Fruit fly (Drosophila melanogaster) whole organism, embryonic: ENCODE results near the gene kat-60L1.

Source experiments
- Asciz ChIP-seq: fragments of 200-800 bp; sonication (Bioruptor generic); optimal IDR thresholded peaks from 2 replicates; lab custom pipeline; 2017; ENCODE audit warnings: missing biosample characterization, mild to moderate bottlenecking, missing genetic modification characterization, missing genetic modification reagents
- Bgb ChIP-seq: fragments of 200-800 bp; sonication (Bioruptor generic); IDR thresholded peaks from 2 replicates; pipeline ENCODE4 v1.3.6; 2022; ENCODE audit warnings: missing biosample characterization, missing genetic modification characterization; ENCODE audit not compliant: partially characterized antibody
- CG10565 ChIP-seq: fragments of 200-800 bp; sonication (Bioruptor generic); optimal IDR thresholded peaks from 3 replicates; lab custom pipeline; 2016; ENCODE audit warnings: missing biosample characterization, mild to moderate bottlenecking, missing genetic modification characterization
- CG11695 ChIP-seq: fragments of 200-800 bp; sonication (Bioruptor generic); IDR thresholded peaks from 3 replicates; pipeline ENCODE4 v1.3.6; 2022; ENCODE audit warnings: missing biosample characterization, missing genetic modification characterization
- CG12104 ChIP-seq: fragments of 200-800 bp; sonication (Bioruptor generic); optimal IDR thresholded peaks from 3 replicates; lab custom pipeline; 2016; ENCODE audit warnings: missing biosample characterization, missing genetic modification characterization
- CG14441 ChIP-seq: fragments of 200-800 bp; sonication (Bioruptor generic); IDR thresholded peaks from 2 replicates; pipeline ENCODE4 v1.3.6; 2022; ENCODE audit warnings: missing biosample characterization, missing genetic modification characterization
- CG15479 ChIP-seq: fragments of 200-800 bp; sonication (Bioruptor generic); optimal IDR thresholded peaks from 3 replicates; lab custom pipeline; 2019; ENCODE audit warnings: missing biosample characterization, mild to moderate bottlenecking, missing genetic modification characterization, moderate library complexity
- CG16779 ChIP-seq: fragments of 200-800 bp; sonication (Bioruptor generic); IDR thresholded peaks from 2 replicates; pipeline ENCODE4 v1.3.6; 2022; ENCODE audit warnings: missing biosample characterization, missing genetic modification characterization
- CG17612 ChIP-seq: fragments of 200-800 bp; sonication (Bioruptor generic); IDR thresholded peaks from 2 replicates; pipeline ENCODE4 v1.3.6; 2022; ENCODE audit warnings: missing biosample characterization, missing genetic modification characterization
- CG17802 ChIP-seq: fragments of 200-800 bp; sonication (Bioruptor generic); optimal IDR thresholded peaks from 2 replicates; lab custom pipeline; 2018; ENCODE audit warnings: missing biosample characterization, mild to moderate bottlenecking, missing genetic modification characterization, moderate library complexity
- CG17829 ChIP-seq: fragments of 200-800 bp; optimal IDR thresholded peaks from 2 replicates; lab custom pipeline; 2019; ENCODE audit warnings: missing biosample characterization, mild to moderate bottlenecking, missing genetic modification characterization, moderate library complexity
- CG1832 ChIP-seq: fragments of 200-800 bp; sonication (Bioruptor generic); optimal IDR thresholded peaks from 2 replicates; lab custom pipeline; 2017; ENCODE audit warnings: missing biosample characterization, mild to moderate bottlenecking, missing genetic modification characterization, inconsistent platforms
- CG2116 ChIP-seq: fragments of 200-800 bp; sonication (Bioruptor generic); optimal IDR thresholded peaks from 3 replicates; lab custom pipeline; 2018; ENCODE audit warnings: missing biosample characterization, mild to moderate bottlenecking, missing genetic modification characterization
- CG34376 ChIP-seq: fragments of 200-800 bp; sonication (Bioruptor generic); optimal IDR thresholded peaks from 2 replicates; lab custom pipeline; 2018; ENCODE audit warnings: missing biosample characterization, mild to moderate bottlenecking, missing genetic modification characterization
- CG42726 ChIP-seq: fragments of 200-800 bp; sonication (Bioruptor generic); IDR thresholded peaks from 2 replicates; pipeline ENCODE4 v1.3.6; 2022; ENCODE audit warnings: missing biosample characterization, missing genetic modification characterization; ENCODE audit not compliant: partially characterized antibody
- CG4282 ChIP-seq: fragments of 200-800 bp; sonication (Bioruptor generic); optimal IDR thresholded peaks from 2 replicates; lab custom pipeline; 2016; ENCODE audit warnings: missing biosample characterization, missing genetic modification characterization
- CG5953 ChIP-seq: fragments of 200-800 bp; sonication (Bioruptor generic); IDR thresholded peaks from 2 replicates; pipeline ENCODE4 v1.3.6; 2022; ENCODE audit warnings: missing biosample characterization, missing genetic modification characterization
- CG6791 ChIP-seq: fragments of 200-800 bp; sonication (Bioruptor generic); IDR thresholded peaks from 3 replicates; pipeline ENCODE4 v1.3.6; 2022; ENCODE audit warnings: missing biosample characterization, missing genetic modification characterization; ENCODE audit not compliant: partially characterized antibody
- CG7556 ChIP-seq: fragments of 200-800 bp; sonication (Bioruptor generic); optimal IDR thresholded peaks from 2 replicates; lab custom pipeline; 2017; ENCODE audit warnings: missing biosample characterization, mild to moderate bottlenecking, missing genetic modification characterization
- CG8089 ChIP-seq: fragments of 200-800 bp; sonication (Bioruptor generic); optimal IDR thresholded peaks from 3 replicates; lab custom pipeline; 2016; ENCODE audit warnings: missing biosample characterization, missing genetic modification characterization
- Dad ChIP-seq: fragments of 200-800 bp; sonication (Bioruptor generic); optimal IDR thresholded peaks from 3 replicates; lab custom pipeline; 2016; ENCODE audit warnings: missing biosample characterization, missing genetic modification characterization
- Dbx ChIP-seq: fragments of 200-800 bp; sonication (Bioruptor generic); IDR thresholded peaks from 3 replicates; pipeline ENCODE4 v1.3.6; 2022; ENCODE audit warnings: missing biosample characterization, missing genetic modification characterization
- Hey ChIP-seq: fragments of 200-800 bp; sonication (Bioruptor generic); optimal IDR thresholded peaks from 3 replicates; lab custom pipeline; 2018; ENCODE audit warnings: missing biosample characterization, mild to moderate bottlenecking, missing genetic modification characterization
- Hr51 ChIP-seq, 2 experiments: fragments of 200-800 bp; sonication (Bioruptor generic); optimal IDR thresholded peaks; 2 replicates in 1 of 2; 3 replicates in 1 of 2; lab custom pipeline; 2016 to 2018; ENCODE audit warnings: missing biosample characterization in 2 of 2, missing genetic modification characterization in 2 of 2, mild to moderate bottlenecking in 1 of 2, moderate library complexity in 1 of 2
- Lpt ChIP-seq: fragments of >200 bp; optimal IDR thresholded peaks from 2 replicates; lab custom pipeline; 2018; ENCODE audit warnings: missing biosample characterization, missing genetic modification characterization
- Max ChIP-seq: fragments of 200-800 bp; sonication (Bioruptor generic); optimal IDR thresholded peaks from 2 replicates; lab custom pipeline; 2016; ENCODE audit warnings: missing biosample characterization, mild to moderate bottlenecking, missing genetic modification characterization
- Neu2 ChIP-seq: fragments of 200-800 bp; sonication (Bioruptor generic); optimal IDR thresholded peaks from 3 replicates; lab custom pipeline; 2016; ENCODE audit warnings: missing biosample characterization, missing genetic modification characterization, borderline replicate concordance
- Nf-YB ChIP-seq: fragments of 200-800 bp; sonication (Bioruptor generic); optimal IDR thresholded peaks from 3 replicates; lab custom pipeline; 2019; ENCODE audit warnings: missing biosample characterization, mild to moderate bottlenecking, missing genetic modification characterization, moderate library complexity
- Sox100B ChIP-seq: fragments of 200-800 bp; sonication (Bioruptor generic); optimal IDR thresholded peaks from 3 replicates; lab custom pipeline; 2018; ENCODE audit warnings: missing biosample characterization, mild to moderate bottlenecking, missing genetic modification characterization
- ab ChIP-seq: fragments of 200-800 bp; sonication (Bioruptor generic); optimal IDR thresholded peaks from 2 replicates; lab custom pipeline; 2016; ENCODE audit warnings: missing biosample characterization, missing genetic modification characterization
- ato ChIP-seq: fragments of 200-800 bp; sonication (Bioruptor generic); IDR thresholded peaks from 2 replicates; pipeline ENCODE4 v1.3.6; 2022; ENCODE audit warnings: missing biosample characterization, missing genetic modification characterization; ENCODE audit not compliant: partially characterized antibody
- bigmax ChIP-seq: fragments of 200-800 bp; sonication (Bioruptor generic); optimal IDR thresholded peaks from 2 replicates; lab custom pipeline; 2018; ENCODE audit warnings: missing biosample characterization, mild to moderate bottlenecking, missing genetic modification characterization
- ems ChIP-seq: fragments of 200-800 bp; sonication (Bioruptor generic); optimal IDR thresholded peaks from 3 replicates; lab custom pipeline; 2016; ENCODE audit warnings: missing biosample characterization, missing genetic modification characterization
- eyg ChIP-seq: fragments of 200-800 bp; sonication (Bioruptor generic); optimal IDR thresholded peaks from 3 replicates; lab custom pipeline; 2016; ENCODE audit warnings: missing biosample characterization, missing genetic modification characterization
- fd102C ChIP-seq: fragments of 200-800 bp; sonication (Bioruptor generic); optimal IDR thresholded peaks from 2 replicates; lab custom pipeline; 2018; ENCODE audit warnings: missing biosample characterization, mild to moderate bottlenecking, missing genetic modification characterization, moderate library complexity
- grau ChIP-seq: fragments of 200-800 bp; optimal IDR thresholded peaks from 3 replicates; lab custom pipeline; 2019; ENCODE audit warnings: missing biosample characterization, mild to moderate bottlenecking, missing genetic modification characterization, moderate library complexity
- gt ChIP-seq: fragments of 200-800 bp; sonication (Bioruptor generic); IDR thresholded peaks from 2 replicates; pipeline ENCODE4 v1.3.6; 2022; ENCODE audit warnings: missing biosample characterization, missing genetic modification characterization
- hkb ChIP-seq, 2 experiments: fragments of 200-800 bp in 1 of 2; fragments of >200 bp in 1 of 2; sonication (Bioruptor generic) in 1 of 2; IDR thresholded peaks in 1 of 2; optimal IDR thresholded peaks in 1 of 2; 2 replicates each; pipeline versions ENCODE4 v1.3.6 to Lab custom; 2017 to 2022; ENCODE audit warnings: missing biosample characterization in 1 of 2, missing genetic modification characterization in 1 of 2
- insv ChIP-seq, 2 experiments: fragments of 200-800 bp; sonication (Bioruptor generic); optimal IDR thresholded peaks; 3 replicates each; lab custom pipeline; 2016 to 2018; ENCODE audit warnings: missing biosample characterization in 2 of 2, missing genetic modification characterization in 2 of 2
- lov ChIP-seq, 2 experiments: fragments of 200-800 bp in 1 of 2; fragments of >200 bp in 1 of 2; sonication (Bioruptor generic) in 1 of 2; IDR thresholded peaks in 1 of 2; optimal IDR thresholded peaks in 1 of 2; 2 replicates in 1 of 2; 3 replicates in 1 of 2; pipeline versions ENCODE4 v1.3.6 to Lab custom; 2017 to 2022; ENCODE audit warnings: missing biosample characterization in 1 of 2, missing genetic modification characterization in 1 of 2
- pho ChIP-seq: fragments of 200-800 bp; sonication (Bioruptor generic); optimal IDR thresholded peaks from 2 replicates; lab custom pipeline; 2016; ENCODE audit warnings: missing biosample characterization, missing genetic modification characterization
- phol ChIP-seq: fragments of 200-800 bp; sonication (Bioruptor generic); optimal IDR thresholded peaks from 3 replicates; lab custom pipeline; 2018; ENCODE audit warnings: missing biosample characterization, mild to moderate bottlenecking, missing genetic modification characterization, moderate library complexity
- pzg ChIP-seq: fragments of 200-800 bp; sonication (Bioruptor generic); optimal IDR thresholded peaks from 3 replicates; lab custom pipeline; 2018; ENCODE audit warnings: missing biosample characterization, mild to moderate bottlenecking, missing genetic modification characterization, moderate library complexity
- ranshi ChIP-seq: fragments of 200-800 bp; sonication (Bioruptor generic); IDR thresholded peaks from 2 replicates; pipeline ENCODE4 v1.3.6; 2022; ENCODE audit warnings: missing biosample characterization, missing genetic modification characterization
- rib ChIP-seq: fragments of 200-800 bp; sonication (Bioruptor generic); IDR thresholded peaks from 2 replicates; pipeline ENCODE4 v1.3.6; 2022; ENCODE audit warnings: missing biosample characterization, missing genetic modification characterization
- sens ChIP-seq: fragments of 200-800 bp; sonication (Bioruptor generic); peaks from one replicate; lab custom pipeline; 2016; ENCODE audit warnings: missing biosample characterization, missing genetic modification characterization
- shn ChIP-seq: fragments of 200-800 bp; sonication (Bioruptor generic); optimal IDR thresholded peaks from 3 replicates; lab custom pipeline; 2016; ENCODE audit warnings: missing biosample characterization, missing genetic modification characterization
- slou ChIP-seq: fragments of 200-800 bp; sonication (Bioruptor generic); optimal IDR thresholded peaks from 3 replicates; lab custom pipeline; 2016; ENCODE audit warnings: missing biosample characterization, missing genetic modification characterization
- trem ChIP-seq: fragments of 200-800 bp; optimal IDR thresholded peaks from 3 replicates; lab custom pipeline; 2019; ENCODE audit warnings: missing biosample characterization, mild to moderate bottlenecking, missing genetic modification characterization, moderate library complexity
- twi ChIP-seq: fragments of 200-800 bp; optimal IDR thresholded peaks from 2 replicates; lab custom pipeline; 2019; ENCODE audit warnings: missing biosample characterization, mild to moderate bottlenecking, missing genetic modification characterization, moderate library complexity
- usp ChIP-seq: fragments of >200 bp; optimal IDR thresholded peaks from 2 replicates; lab custom pipeline; 2017; ENCODE audit warnings: missing biosample characterization, missing genetic modification characterization

kat-60L1 gene

dm6 chr3R:5733181-5733580, 48.4 kb upstream of the kat-60L1 start, which contains the start of gene CG1239 (continued):
- no peak for TF ChIP-seq usp (GFP tag; lab: Kevin White, UChicago)
- TF ChIP-seq sens (GFP tag; lab: Kevin White, UChicago), result peak; percentile 76
- no peak for TF ChIP-seq CG17612
- TF ChIP-seq trem (tag; lab: Kevin White, UChicago), result peak; percentile 72
- TF ChIP-seq lov (optimal IDR thresholded peaks at IDR 0.05; lab: Kevin White, UChicago), result no peak
- no peak for TF ChIP-seq lov (GFP tag; IDR thresholded peaks at IDR 0.05; lab: Robert Waterston, UW)
- TF ChIP-seq pzg (GFP tag; lab: Kevin White, UChicago), result peak; percentile 39
- no peak for TF ChIP-seq Neu2 (GFP tag; lab: Kevin White, UChicago)
- TF ChIP-seq grau (tag; lab: Kevin White, UChicago), result no peak
- TF ChIP-seq CG10565 (GFP tag; lab: Kevin White, UChicago), result no peak
- no peak for TF ChIP-seq Dad
- TF ChIP-seq twi, result no peak
- no peak for TF ChIP-seq hkb (optimal IDR thresholded peaks at IDR 0.05; lab: Kevin White, UChicago)
- TF ChIP-seq hkb (GFP tag; IDR thresholded peaks at IDR 0.05; lab: Robert Waterston, UW), result no peak
- TF ChIP-seq shn (GFP tag; lab: Kevin White, UChicago), result no peak
- no peak for TF ChIP-seq insv (GFP tag; optimal IDR thresholded peaks at IDR 0.05; lab: Kevin White, UChicago)
- no peak for TF ChIP-seq gt (GFP tag; lab: Robert Waterston, UW)
- no peak for TF ChIP-seq slou (GFP tag; lab: Kevin White, UChicago)
- no peak for TF ChIP-seq Sox100B
- TF ChIP-seq CG15479 (GFP tag; lab: Kevin White, UChicago), result no peak
- no peak for TF ChIP-seq CG34376 (GFP tag; lab: Kevin White, UChicago)
- TF ChIP-seq eyg, result no peak
- no peak for TF ChIP-seq pho
- no peak for TF ChIP-seq CG6791 (GFP tag; lab: Robert Waterston, UW)
- no peak for TF ChIP-seq Hey (tag; lab: Kevin White, UChicago)
- no peak for TF ChIP-seq Lpt (GFP tag; lab: Kevin White, UChicago)
- TF ChIP-seq ab (GFP tag; lab: Kevin White, UChicago), result no peak
- TF ChIP-seq CG11695 (GFP tag; lab: Robert Waterston, UW), result no peak
- TF ChIP-seq CG1832 (GFP tag; lab: Kevin White, UChicago), result no peak
- no peak for TF ChIP-seq Max (GFP tag; lab: Kevin White, UChicago)
- TF ChIP-seq CG5953 (GFP tag; lab: Robert Waterston, UW), result no peak
- TF ChIP-seq bigmax (GFP tag; lab: Kevin White, UChicago), result no peak
- no peak for TF ChIP-seq ranshi (GFP tag; lab: Robert Waterston, UW)
- TF ChIP-seq rib (GFP tag; lab: Robert Waterston, UW), result no peak
- TF ChIP-seq CG12104 (GFP tag; lab: Kevin White, UChicago), result no peak
- TF ChIP-seq CG8089 (GFP tag; lab: Kevin White, UChicago), result no peak
- TF ChIP-seq Nf-YB (GFP tag; lab: Kevin White, UChicago), result no peak
- TF ChIP-seq Asciz (GFP tag; lab: Kevin White, UChicago), result no peak
- TF ChIP-seq ato, result no peak
- TF ChIP-seq Dbx (GFP tag; lab: Robert Waterston, UW), result no peak
- TF ChIP-seq phol (tag; lab: Kevin White, UChicago), result peak; percentile 9
- TF ChIP-seq ems (GFP tag; lab: Kevin White, UChicago), result no peak
- TF ChIP-seq CG14441 (GFP tag; lab: Robert Waterston, UW), result no peak
- TF ChIP-seq CG17802 (tag; lab: Kevin White, UChicago), result no peak
- TF ChIP-seq CG7556 (GFP tag; lab: Kevin White, UChicago), result no peak
- TF ChIP-seq fd102C, result no peak
- no peak for TF ChIP-seq CG4282 (GFP tag; lab: Kevin White, UChicago)
- TF ChIP-seq CG42726 (GFP tag; lab: Robert Waterston, UW), result no peak
- TF ChIP-seq CG16779 (GFP tag; lab: Robert Waterston, UW), result no peak
- TF ChIP-seq Bgb (GFP tag; lab: Robert Waterston, UW), result 0 out of 2 replicates have a peak, but pooled peaks have one; percentile 20
- TF ChIP-seq Hr51 (GFP tag; optimal IDR thresholded peaks at IDR 0.05; lab: Kevin White, UChicago), result no peak
- peak; percentile 24 for TF ChIP-seq CG2116 (GFP tag; lab: Kevin White, UChicago)
- TF ChIP-seq CG17829, result peak; percentile 37
